Fruit fly (Drosophila melanogaster) ovary, adult (tissue): Measurements from ENCODE around the gene trol.

Experiments used
- CG17801 ChIP-seq: fragments of 200-800 bp; optimal IDR thresholded peaks from 2 replicates; lab custom pipeline; 2019; ENCODE audit warnings: missing biosample characterization, mild to moderate bottlenecking, missing genetic modification characterization, moderate library complexity; ENCODE audit not compliant: partially characterized antibody

Gene trol

DNA sequence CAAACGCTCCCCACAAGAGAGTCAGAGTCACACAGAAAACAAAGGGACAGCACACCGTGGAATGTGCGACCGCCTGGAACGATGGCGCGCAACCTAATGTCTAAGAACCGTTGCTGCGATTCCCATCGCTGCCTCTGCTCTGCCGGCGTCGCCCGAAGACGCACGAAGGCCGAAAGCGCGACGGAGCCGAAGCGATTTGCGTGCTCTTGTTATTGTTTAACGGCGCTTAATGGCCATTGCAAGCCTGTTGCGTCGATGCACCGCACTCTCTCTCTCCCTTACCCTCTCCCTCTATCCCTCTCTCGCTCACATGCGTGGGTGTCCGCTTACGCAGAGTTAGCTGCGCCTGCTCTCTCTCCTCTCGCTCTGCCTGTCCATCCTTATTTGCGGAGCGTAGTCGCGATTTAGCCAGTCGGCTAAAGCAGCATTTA is at the start of gene trol:
Gene trol, minus strand, starts transcription at position 100 of the 431 bp plus-strand sequence.
- TF ChIP-seq CG17801 (GFP tag; lab: Kevin White, UChicago): no peak

DNA sequence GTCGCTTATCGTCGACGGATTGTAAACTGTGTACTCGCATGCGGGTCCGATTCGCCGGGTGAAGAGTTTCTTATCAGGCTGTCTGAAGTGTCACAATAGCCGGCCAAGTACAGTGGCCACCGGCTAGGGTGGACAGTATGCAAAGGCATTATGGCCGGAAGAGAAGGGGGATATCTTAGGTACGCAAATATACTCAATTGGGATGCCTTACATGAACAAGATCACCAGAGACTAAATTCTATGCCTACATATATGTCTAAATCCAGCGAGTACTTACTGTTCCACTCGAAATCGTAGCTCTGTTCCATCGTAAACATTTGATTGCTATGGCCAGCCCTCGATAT is 48.5 kb upstream of the trol start:
- peak; percentile 77 for TF ChIP-seq CG17801 (GFP tag; lab: Kevin White, UChicago)

DNA sequence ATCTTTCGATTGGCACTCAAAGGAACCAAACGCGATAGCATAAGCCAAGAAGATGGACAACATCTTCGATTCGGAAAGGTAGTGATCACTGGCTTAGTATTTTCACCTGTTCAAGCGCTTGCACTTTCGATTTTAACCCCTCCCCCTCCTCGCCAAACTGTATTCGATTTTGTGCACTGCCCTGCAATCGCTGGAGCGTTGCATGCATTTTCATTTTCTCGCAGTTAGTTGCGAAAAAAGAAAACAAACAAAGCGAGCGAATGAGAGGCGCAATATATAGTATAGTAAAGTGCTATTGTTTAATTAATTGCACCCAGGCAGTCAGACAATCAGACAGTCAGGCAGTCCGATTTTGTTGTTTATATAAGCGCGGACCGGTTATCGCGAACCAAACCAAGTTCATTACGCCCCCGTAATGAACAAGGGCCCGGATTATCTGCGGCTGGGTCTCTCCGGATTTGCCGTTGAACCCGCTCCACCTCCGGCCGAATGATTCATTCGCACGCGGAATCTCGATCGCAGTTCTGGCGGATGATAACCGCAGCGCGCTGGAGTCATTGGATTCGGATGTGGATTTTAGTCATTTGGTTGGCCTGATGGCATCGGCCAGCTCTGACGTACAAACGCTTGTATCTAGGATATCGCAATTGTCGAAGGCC is 48.0 kb upstream of the trol start:
- no peak for TF ChIP-seq CG17801 (GFP tag; lab: Kevin White, UChicago)

DNA sequence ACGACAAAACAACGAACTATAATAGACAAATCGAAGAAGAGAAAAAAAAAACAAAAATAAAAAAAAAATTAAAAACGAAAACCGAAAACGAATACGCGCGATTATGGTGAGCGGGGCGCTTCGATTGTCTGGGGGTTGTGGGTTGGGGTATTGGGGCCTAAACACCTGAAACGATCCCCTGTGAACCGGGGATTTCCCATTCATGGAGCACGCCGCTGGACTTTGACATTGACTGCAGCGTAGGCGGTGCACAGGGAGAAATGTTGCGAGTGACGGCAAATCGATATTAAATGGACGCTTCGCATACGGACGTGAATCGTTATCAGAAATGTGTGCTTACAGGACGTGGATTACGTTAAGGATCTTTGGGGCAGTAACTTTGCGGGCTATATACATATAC is 47.0 kb upstream of the trol start:
- TF ChIP-seq CG17801 (GFP tag; lab: Kevin White, UChicago): no peak

DNA sequence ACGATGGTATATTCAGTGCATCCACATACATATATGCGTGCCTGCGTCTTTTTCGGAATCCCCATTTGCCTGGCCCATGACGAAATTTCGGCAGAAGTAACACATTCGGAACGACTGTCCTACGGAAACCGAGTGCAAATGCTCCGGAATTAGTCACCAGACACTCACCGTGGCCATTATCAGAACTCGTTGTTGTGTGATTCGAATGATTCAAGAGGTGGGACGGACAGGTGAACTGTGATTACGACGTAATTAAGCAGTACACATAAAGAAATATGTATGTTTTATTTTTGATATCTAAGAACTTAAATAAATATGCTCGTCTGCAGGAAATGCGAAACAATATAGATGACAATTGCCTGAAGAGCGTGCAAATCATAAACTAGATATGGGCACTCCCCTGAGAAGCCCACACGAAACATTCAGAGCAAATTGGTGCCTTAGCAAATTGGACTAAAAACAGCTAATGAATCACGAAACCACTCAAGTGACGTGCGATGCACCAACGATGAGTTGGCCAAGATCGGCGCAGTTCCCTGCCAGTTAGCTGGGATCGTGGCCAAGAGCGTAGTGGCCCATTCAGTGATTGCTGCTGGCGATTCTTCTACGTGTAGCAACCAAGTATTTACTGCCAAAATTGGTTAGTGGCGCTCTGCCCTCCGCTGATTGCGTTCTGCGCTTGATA is 46.2 kb upstream of the trol start:
- no peak for TF ChIP-seq CG17801 (GFP tag; lab: Kevin White, UChicago)

DNA sequence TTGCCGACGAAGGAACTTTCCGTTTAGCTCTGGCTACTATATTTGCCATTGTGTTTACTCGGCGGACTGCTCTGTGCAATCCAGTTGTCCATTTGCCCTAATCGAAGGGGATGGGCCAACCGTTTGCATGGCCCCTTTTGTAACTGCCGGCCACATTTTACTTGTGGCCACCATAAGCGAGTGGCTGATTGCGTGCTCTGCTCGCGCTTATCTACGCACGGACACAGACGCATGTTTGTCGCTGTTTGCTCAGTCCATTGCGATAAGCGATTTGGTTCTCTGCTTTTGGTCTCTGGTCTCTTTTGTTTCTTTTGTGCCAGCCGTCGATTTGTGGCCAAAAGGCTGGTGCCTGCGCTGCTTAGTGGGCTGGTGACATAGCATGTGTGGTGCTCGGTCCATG is 45.4 kb upstream of the trol start:
- TF ChIP-seq CG17801 (GFP tag; lab: Kevin White, UChicago): no peak

DNA sequence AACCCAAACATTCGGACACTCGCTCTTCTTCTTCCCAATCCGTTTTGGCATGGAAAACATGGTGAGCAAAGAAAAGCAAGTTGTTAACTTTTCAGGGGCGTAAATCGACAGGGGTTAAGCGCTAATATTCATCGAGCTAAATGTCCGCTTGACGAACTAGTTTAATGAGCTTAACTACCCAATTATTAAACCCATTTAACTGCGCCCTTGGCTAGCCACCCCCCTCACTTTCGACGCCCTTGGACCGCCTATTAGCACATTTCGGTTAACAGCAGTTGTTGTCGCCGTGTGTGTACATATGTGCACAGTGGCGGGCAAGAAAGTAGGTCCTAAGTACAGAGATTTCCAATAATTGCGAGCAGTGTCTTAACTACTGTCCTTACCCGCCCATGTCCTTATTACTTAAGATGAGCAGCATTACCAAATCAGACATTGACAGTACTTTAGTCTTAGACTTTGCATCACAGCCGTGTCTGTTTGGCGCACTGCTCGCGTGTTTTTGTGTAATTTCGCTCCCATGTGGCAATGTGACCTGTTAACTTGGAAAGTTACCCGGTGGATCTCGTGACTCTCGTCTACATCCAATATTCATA is 44.3 kb upstream of the trol start:
- peak; percentile 91 for TF ChIP-seq CG17801 (GFP tag; lab: Kevin White, UChicago)

DNA sequence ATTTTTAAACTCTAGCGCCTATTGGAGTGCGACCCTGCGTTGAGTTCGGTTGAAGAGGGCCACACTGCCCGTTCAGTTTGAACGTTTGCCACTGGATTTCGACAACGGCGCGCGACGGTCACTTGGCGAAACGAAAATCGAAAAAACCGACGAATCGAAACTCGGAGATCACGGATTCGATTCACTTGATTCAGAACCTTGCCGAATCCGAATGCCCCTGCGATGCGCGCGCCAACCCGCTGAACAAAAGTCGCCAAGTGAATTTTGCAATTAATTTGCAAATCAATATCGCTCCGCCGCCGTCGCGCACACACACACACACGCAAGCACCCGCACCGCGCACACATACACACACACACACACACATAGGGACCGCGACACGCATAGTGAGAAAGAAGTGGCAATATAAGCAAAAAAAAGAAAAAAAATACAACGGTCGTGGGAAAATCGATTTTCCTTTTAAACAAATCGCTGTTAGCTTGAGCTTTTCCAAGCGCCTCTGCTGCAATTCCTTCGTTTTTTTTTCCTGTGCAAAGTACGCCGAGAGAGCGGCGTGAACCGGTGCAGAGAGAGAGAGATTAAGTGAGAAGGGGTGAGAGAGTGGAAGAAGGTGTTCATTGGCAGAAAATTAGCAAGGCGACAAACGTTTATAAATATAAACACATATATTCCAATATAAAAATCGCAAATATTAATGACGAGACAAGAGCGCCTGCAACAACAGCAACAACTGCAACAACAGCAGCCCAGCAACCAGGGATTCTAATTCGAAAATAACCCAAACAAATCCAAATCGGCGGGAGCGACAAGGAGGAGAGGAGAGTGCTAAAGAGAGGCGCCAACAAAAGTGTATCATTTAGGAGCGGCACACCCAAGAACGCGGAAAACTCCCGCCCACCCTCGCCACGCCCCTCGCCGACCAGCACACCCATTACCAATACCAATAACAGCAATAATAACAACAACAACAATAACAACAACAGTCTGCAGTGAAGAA is 43.5 kb upstream of the trol start, which contains the start of gene egh:
Gene egh, plus strand, starts transcription at position 89 of the 997 bp plus-strand sequence.
- TF ChIP-seq CG17801 (GFP tag; lab: Kevin White, UChicago): peak; percentile 60

DNA sequence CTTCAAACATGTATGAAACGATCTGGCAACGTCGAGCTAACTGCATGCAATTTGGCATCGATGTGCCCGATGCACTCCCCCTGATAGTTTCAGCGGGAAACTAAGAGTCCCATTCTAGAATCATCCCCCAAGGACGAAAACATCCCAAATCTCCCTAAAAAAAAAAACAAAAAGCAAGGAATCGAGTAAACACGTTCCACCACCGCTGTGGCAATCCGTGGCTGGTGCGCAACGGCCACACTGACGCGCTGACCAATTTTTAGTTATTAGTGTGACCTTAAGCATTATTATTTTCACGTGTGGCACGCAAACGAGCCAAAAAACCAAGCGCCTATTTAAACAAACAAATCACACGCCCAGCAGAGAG is 40.5 kb upstream of the trol start, which contains the start of gene wds:
Gene wds, plus strand, starts transcription at position 265 of the 367 bp plus-strand sequence.
- TF ChIP-seq CG17801 (GFP tag; lab: Kevin White, UChicago): no peak

DNA sequence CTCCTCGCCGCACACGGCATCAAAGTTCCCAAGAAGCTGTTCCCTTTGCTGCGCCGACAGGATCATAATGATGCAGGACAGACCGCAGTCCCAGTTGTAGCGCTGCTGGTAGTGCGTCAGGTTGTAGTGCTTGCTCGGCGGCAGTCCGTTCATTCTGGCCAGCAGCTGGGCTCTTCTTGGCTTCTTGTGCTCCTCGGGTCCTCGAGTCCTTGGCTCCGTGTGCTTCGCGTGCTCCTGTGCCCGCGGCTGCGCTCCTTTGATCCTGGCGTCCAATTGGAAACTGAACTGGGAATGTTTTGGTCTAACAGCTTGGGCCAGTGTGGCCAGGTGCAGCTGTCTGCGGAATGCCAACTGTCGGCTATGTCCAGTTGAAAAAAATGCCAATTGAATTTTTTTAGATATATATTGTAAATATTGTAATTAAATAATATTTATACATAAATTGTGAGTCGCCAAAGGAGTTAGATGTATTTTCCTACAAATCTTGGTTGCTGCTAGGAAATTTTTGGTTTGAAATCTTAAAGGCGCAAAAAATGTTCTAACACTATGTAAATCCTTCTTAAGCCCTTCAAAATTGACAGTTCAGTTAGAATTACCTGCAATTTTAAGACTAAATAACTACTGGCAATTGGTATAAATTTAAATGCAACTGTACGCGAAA is 40.0 kb upstream of the trol start, which contains the start of gene CG13760:
Gene CG13760, minus strand, starts transcription at position 645 of the 661 bp plus-strand sequence.
- no peak for TF ChIP-seq CG17801 (GFP tag; lab: Kevin White, UChicago)

DNA sequence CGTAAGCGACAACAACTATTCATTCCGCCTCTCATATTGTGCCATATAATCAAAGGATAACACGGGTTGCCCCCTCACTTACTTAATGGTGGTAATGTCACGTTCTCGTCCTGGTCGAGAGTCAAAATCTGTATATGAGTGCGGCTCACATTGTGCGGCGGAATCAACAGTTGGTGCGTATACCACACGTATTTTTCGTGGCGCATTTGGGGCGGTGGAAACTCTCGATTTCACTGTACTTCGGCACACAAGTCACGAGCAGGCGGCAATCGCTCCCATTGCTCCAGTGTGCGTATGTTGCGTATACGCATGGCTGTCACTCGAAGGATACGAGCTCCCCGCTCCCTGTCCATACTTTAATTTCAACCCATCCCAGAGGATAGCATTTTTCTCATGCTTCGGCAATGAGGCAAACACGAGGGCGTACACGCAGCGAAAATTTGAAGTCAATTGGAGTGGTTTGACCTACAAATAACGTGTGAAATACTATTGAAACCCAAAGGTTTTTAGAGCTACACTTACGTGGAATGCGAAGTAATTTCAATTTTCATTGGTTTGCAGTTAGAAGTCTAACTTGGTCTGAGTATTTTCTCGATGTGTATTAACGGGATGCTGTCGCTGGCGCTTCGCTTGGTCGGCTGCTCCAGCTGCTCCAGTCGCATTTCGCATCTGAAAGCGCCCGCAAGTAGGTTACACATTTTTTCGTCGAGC is 36.7 kb upstream of the trol start:
- TF ChIP-seq CG17801 (GFP tag; lab: Kevin White, UChicago): no peak

DNA sequence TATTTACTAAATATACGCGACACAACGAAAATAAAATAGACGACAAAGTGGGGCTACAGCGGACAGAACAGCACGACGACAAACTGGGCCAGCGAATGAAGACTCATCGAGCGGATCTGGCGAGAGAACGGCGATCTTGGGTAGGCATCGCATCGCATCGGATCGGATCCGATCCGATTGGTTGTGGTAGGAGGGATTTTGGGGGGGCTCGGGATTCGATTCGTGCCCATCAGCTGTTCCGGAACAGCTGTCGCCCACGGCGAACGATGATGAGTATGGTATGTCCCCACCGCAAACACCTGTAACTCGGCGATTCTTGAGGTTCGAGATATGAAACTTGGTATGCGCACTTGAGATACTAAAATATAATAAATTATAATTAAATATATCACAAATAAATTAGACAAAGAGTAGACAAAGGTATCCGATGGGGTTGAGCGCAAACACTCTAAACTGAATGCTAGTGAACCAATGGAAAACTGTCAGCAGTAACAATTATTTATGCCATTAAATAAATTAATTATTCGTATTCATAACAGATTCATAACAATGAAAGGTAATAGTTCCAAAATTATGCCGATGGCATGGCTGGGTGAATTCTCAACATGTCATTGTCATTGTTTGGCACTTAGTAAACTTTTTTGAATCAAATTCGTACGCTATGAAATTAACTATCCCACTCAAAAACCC is 35.2 kb upstream of the trol start, which contains the start of the genes Vha36-3 and AANATL7:
Gene Vha36-3, minus strand, starts transcription at position 242 of the 690 bp plus-strand sequence.
Gene AANATL7, plus strand, starts transcription at position 640 of the 690 bp plus-strand sequence.
- TF ChIP-seq CG17801 (GFP tag; lab: Kevin White, UChicago): no peak

DNA sequence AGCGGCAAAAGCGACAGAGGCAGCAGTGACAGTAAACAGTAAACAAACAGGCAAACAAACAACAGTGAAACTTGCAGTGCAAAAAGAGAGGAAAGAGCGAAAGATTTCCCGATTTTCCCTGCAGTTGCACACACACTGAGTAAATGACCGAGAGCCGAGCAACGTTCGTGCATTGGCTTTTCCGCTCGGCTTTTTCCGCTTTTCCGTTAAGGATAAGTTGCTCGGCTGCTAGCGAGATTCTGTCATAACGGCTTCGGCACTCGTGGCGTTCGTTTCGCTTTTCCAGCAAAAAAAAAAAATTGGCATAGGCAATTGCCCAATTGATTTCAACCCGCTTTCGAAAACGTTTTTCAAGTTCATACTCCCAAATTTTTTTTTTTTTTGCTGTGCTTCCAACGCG is 8.6 kb upstream of the trol start:
- TF ChIP-seq CG17801 (GFP tag; lab: Kevin White, UChicago): no peak
